Fruit fly (Drosophila melanogaster): ENCODE results near the gene Ndae1.

The Ndae1 gene

dm6 chr2L:7277017-7277416 is 27.9 kb upstream of the Ndae1 start, which contains the start of gene Wnt4:
Gene Wnt4, minus strand, starts transcription at chr2L:7277171.
- TF ChIP-seq CG3919 (GFP tag; optimal IDR thresholded peaks at IDR 0.05) (peak; percentile 91), eg (GFP tag; IDR thresholded peaks at IDR 0.05) (peak; percentile 40; the same call in 1 of the 3 replicates), Lpt (GFP tag; optimal IDR thresholded peaks at IDR 0.05) (peak; percentile 5), Sox102F (GFP tag; optimal IDR thresholded peaks at IDR 0.05) (no peak), Met (GFP tag; optimal IDR thresholded peaks at IDR 0.05) (no peak), ss (GFP tag; optimal IDR thresholded peaks at IDR 0.05) (peak in 1 of 2 experiments; percentile 8), CG6163 (GFP tag; IDR thresholded peaks at IDR 0.05) (peak; percentile 12; the same call in 1 of the 3 replicates), dsx (GFP tag; optimal IDR thresholded peaks at IDR 0.05; ENCODE audit: poor library complexity, severe bottlenecking) (peak; percentile 22)

dm6 chr2L:7272452-7272851 is 23.3 kb upstream of the Ndae1 start:
- TF ChIP-seq CG7368 (GFP tag; optimal IDR thresholded peaks at IDR 0.05), result no peak
- TF ChIP-seq CG9139 (GFP tag; optimal IDR thresholded peaks at IDR 0.05), result no peak
- TF ChIP-seq Ets96B (tag; optimal IDR thresholded peaks at IDR 0.05), result no peak
- no peak for TF ChIP-seq esn (GFP tag; optimal IDR thresholded peaks at IDR 0.05)
- TF ChIP-seq Blimp-1 (GFP tag; optimal IDR thresholded peaks at IDR 0.05), result no peak
- no peak for TF ChIP-seq salr (GFP tag; optimal IDR thresholded peaks at IDR 0.05)
- TF ChIP-seq Sox14 (GFP tag; optimal IDR thresholded peaks at IDR 0.05), result no peak
- no peak for TF ChIP-seq CG11294 (GFP tag; IDR thresholded peaks at IDR 0.05)
- no peak for TF ChIP-seq CG8119 (GFP tag; IDR thresholded peaks at IDR 0.05)
- no peak for TF ChIP-seq Sox15 (GFP tag; optimal IDR thresholded peaks at IDR 0.05)
- TF ChIP-seq CG11762 (GFP tag; optimal IDR thresholded peaks at IDR 0.05; ENCODE audit: insufficient read depth), result no peak
- TF ChIP-seq acj6 (GFP tag; optimal IDR thresholded peaks at IDR 0.05), result no peak
- no peak for TF ChIP-seq CG3919 (GFP tag; optimal IDR thresholded peaks at IDR 0.05)
- no peak for TF ChIP-seq eg (GFP tag; IDR thresholded peaks at IDR 0.05)
- no peak for TF ChIP-seq fd59A (GFP tag; optimal IDR thresholded peaks at IDR 0.05)
- TF ChIP-seq CG6854 (GFP tag; optimal IDR thresholded peaks at IDR 0.05), result no peak
- TF ChIP-seq achi (GFP tag; optimal IDR thresholded peaks at IDR 0.05), result no peak

- peak; percentile 33 for TF ChIP-seq Met (GFP tag; optimal IDR thresholded peaks at IDR 0.05)
- TF ChIP-seq CG8632 (GFP tag; optimal IDR thresholded peaks at IDR 0.05), result no peak
- TF ChIP-seq CG11294 (GFP tag; IDR thresholded peaks at IDR 0.05), result no peak
- no peak for TF ChIP-seq Hr38 (GFP tag; optimal IDR thresholded peaks at IDR 0.05)
- TF ChIP-seq CG34406 (GFP tag; optimal IDR thresholded peaks at IDR 0.05), result peak; percentile 8
- no peak for TF ChIP-seq ss (GFP tag; optimal IDR thresholded peaks at IDR 0.05)
- peak; percentile 47 for TF ChIP-seq CG3919 (GFP tag; optimal IDR thresholded peaks at IDR 0.05)
- peak; percentile 4 for TF ChIP-seq CG6792 (GFP tag; optimal IDR thresholded peaks at IDR 0.05)
- TF ChIP-seq net (GFP tag; optimal IDR thresholded peaks at IDR 0.05), result no peak
- TF ChIP-seq CG7368 (GFP tag; optimal IDR thresholded peaks at IDR 0.05), result no peak
- no peak for TF ChIP-seq CG11902 (GFP tag; optimal IDR thresholded peaks at IDR 0.05)
- no peak for TF ChIP-seq Eip75B (GFP tag; optimal IDR thresholded peaks at IDR 0.05)
- no peak for TF ChIP-seq CG16779 (tag; optimal IDR thresholded peaks at IDR 0.05)
- TF ChIP-seq cyc (GFP tag; optimal IDR thresholded peaks at IDR 0.05), result peak; percentile 23
- TF ChIP-seq Lpt (GFP tag; optimal IDR thresholded peaks at IDR 0.05), result peak; percentile 8
- peak; percentile 17; the same call in 1 of the 3 replicates for TF ChIP-seq CG6163 (GFP tag; IDR thresholded peaks at IDR 0.05)
- TF ChIP-seq Ets21C (GFP tag; optimal IDR thresholded peaks at IDR 0.05), result no peak
- no peak for TF ChIP-seq CG6854 (GFP tag; optimal IDR thresholded peaks at IDR 0.05)
- TF ChIP-seq CG9139 (GFP tag; optimal IDR thresholded peaks at IDR 0.05), result no peak
- no peak for TF ChIP-seq dac (GFP tag; optimal IDR thresholded peaks at IDR 0.05)
- TF ChIP-seq Sox15 (GFP tag; optimal IDR thresholded peaks at IDR 0.05), result no peak
- TF ChIP-seq CG6276 (GFP tag; optimal IDR thresholded peaks at IDR 0.05), result no peak
- TF ChIP-seq Hr4 (GFP tag; optimal IDR thresholded peaks at IDR 0.05), result peak; percentile 46
- peak; percentile 25 for TF ChIP-seq Sox14 (GFP tag; optimal IDR thresholded peaks at IDR 0.05)
- TF ChIP-seq dsx (GFP tag; optimal IDR thresholded peaks at IDR 0.05; ENCODE audit: poor library complexity, severe bottlenecking), result no peak
- peak; percentile 6 for TF ChIP-seq CG11762 (GFP tag; optimal IDR thresholded peaks at IDR 0.05; ENCODE audit: insufficient read depth)
- peak; percentile 6 for TF ChIP-seq Ets96B (tag; optimal IDR thresholded peaks at IDR 0.05)
- TF ChIP-seq esn (GFP tag; optimal IDR thresholded peaks at IDR 0.05), result peak; percentile 24
- TF ChIP-seq svp (GFP tag), result no peak
- TF ChIP-seq vri (GFP tag; optimal IDR thresholded peaks at IDR 0.05), result no peak
- TF ChIP-seq topi (GFP tag; optimal IDR thresholded peaks at IDR 0.05), result peak; percentile 23
- no peak for TF ChIP-seq Eip93F (GFP tag; optimal IDR thresholded peaks at IDR 0.05)
- TF ChIP-seq CG32006 (GFP tag; optimal IDR thresholded peaks at IDR 0.05), result peak; percentile 51
- no peak for TF ChIP-seq lz (GFP tag; optimal IDR thresholded peaks at IDR 0.05)
- TF ChIP-seq Sox102F (GFP tag; optimal IDR thresholded peaks at IDR 0.05), result peak; percentile 12
- TF ChIP-seq CG31627 (GFP tag; optimal IDR thresholded peaks at IDR 0.05), result no peak
- no peak for TF ChIP-seq fkh (GFP tag; optimal IDR thresholded peaks at IDR 0.05)
- TF ChIP-seq CG10669 (GFP tag; optimal IDR thresholded peaks at IDR 0.05), result peak; percentile 19
Measured at dm6 chr2L:7270270-7270669, 21.1 kb upstream of the Ndae1 start.

All from whole organism, prepupa.